Worm (Caenorhabditis elegans) whole organism, late embryonic: Measurements from ENCODE around the gene R148.7.

Source experiments
- K02D7.2 ChIP-seq: sonication (generic microtip); optimal IDR thresholded peaks from 2 replicates; lab custom pipeline; 2017; ENCODE audit warnings: mild to moderate bottlenecking, missing genetic modification characterization, missing compliant biosample characterization
- K09A11.1 ChIP-seq: sonication (generic microtip); optimal IDR thresholded peaks from 2 replicates; lab custom pipeline; 2017; ENCODE audit warnings: antibody characterized with exemption, mild to moderate bottlenecking, missing genetic modification characterization, missing compliant biosample characterization; ENCODE audit not compliant: insufficient read depth
- T23F11.4 ChIP-seq: fragments of 200-800 bp; sonication (Bioruptor generic); optimal IDR thresholded peaks from 2 replicates; lab custom pipeline; 2018; ENCODE audit warnings: mild to moderate bottlenecking, missing genetic modification characterization, missing compliant biosample characterization
- Y22D7AL.16 ChIP-seq: sonication (generic microtip); optimal IDR thresholded peaks from 2 replicates; lab custom pipeline; 2016; ENCODE audit warnings: missing genetic modification characterization, missing compliant biosample characterization
- ahr-1 ChIP-seq: sonication (generic microtip); optimal IDR thresholded peaks from 2 replicates; lab custom pipeline; 2016; ENCODE audit warnings: missing genetic modification characterization, missing compliant biosample characterization
- ama-1 ChIP-seq: fragments of 150-350 bp; optimal IDR thresholded peaks from 2 replicates; lab custom pipeline; 2014
- ceh-19 ChIP-seq: fragments of 200-800 bp; sonication (Bioruptor generic); optimal IDR thresholded peaks from 2 replicates; lab custom pipeline; 2018; ENCODE audit warnings: mild to moderate bottlenecking, missing genetic modification characterization, missing compliant biosample characterization
- ceh-24 ChIP-seq: sonication (generic microtip); optimal IDR thresholded peaks from 2 replicates; lab custom pipeline; 2016; ENCODE audit warnings: mild to moderate bottlenecking, missing genetic modification characterization, missing compliant biosample characterization
- ceh-31 ChIP-seq: sonication (generic microtip); optimal IDR thresholded peaks from 2 replicates; lab custom pipeline; 2016; ENCODE audit warnings: missing genetic modification characterization, missing compliant biosample characterization
- ceh-6 ChIP-seq: fragments of 200-800 bp; sonication (Bioruptor generic); optimal IDR thresholded peaks from 2 replicates; lab custom pipeline; 2018; ENCODE audit warnings: mild to moderate bottlenecking, missing genetic modification characterization, missing compliant biosample characterization
- ceh-9 ChIP-seq: sonication (generic microtip); optimal IDR thresholded peaks from 2 replicates; lab custom pipeline; 2016; ENCODE audit warnings: mild to moderate bottlenecking, missing genetic modification characterization, inconsistent platforms, missing compliant biosample characterization
- che-1 ChIP-seq: sonication (generic microtip); optimal IDR thresholded peaks from 2 replicates; lab custom pipeline; 2016; ENCODE audit warnings: mild to moderate bottlenecking, missing genetic modification characterization, missing compliant biosample characterization
- dmd-4 ChIP-seq: sonication (generic microtip); optimal IDR thresholded peaks from 2 replicates; lab custom pipeline; 2016; ENCODE audit warnings: borderline replicate concordance, missing genetic modification characterization, missing compliant biosample characterization
- dve-1 ChIP-seq: sonication (generic microtip); optimal IDR thresholded peaks from 2 replicates; lab custom pipeline; 2017; ENCODE audit warnings: antibody characterized with exemption, mild to moderate bottlenecking, missing genetic modification characterization, missing compliant biosample characterization
- elt-2 ChIP-seq: sonication (generic microtip); optimal IDR thresholded peaks from 2 replicates; lab custom pipeline; 2016; ENCODE audit warnings: missing genetic modification reagents, missing genetic modification characterization, missing compliant biosample characterization
- elt-4 ChIP-seq: sonication (generic microtip); optimal IDR thresholded peaks from 2 replicates; lab custom pipeline; 2016; ENCODE audit warnings: missing genetic modification characterization, missing compliant biosample characterization
- gmeb-2 ChIP-seq: sonication (generic microtip); optimal IDR thresholded peaks from 2 replicates; lab custom pipeline; 2016; ENCODE audit warnings: missing genetic modification characterization, inconsistent platforms, missing compliant biosample characterization
- hlh-15 ChIP-seq: sonication (generic microtip); optimal IDR thresholded peaks from 2 replicates; lab custom pipeline; 2016; ENCODE audit warnings: missing genetic modification characterization, missing compliant biosample characterization
- hlh-30 ChIP-seq: sonication (generic microtip); optimal IDR thresholded peaks from 2 replicates; lab custom pipeline; 2017; ENCODE audit warnings: antibody characterized with exemption, missing genetic modification characterization, missing compliant biosample characterization; ENCODE audit not compliant: insufficient read depth
- lim-6 ChIP-seq: sonication (generic microtip); optimal IDR thresholded peaks from 2 replicates; lab custom pipeline; 2016; ENCODE audit warnings: missing genetic modification characterization, missing compliant biosample characterization
- lin-11 ChIP-seq: fragments of 200-800 bp; sonication (Bioruptor generic); optimal IDR thresholded peaks from 2 replicates; lab custom pipeline; 2018; ENCODE audit warnings: mild to moderate bottlenecking, missing genetic modification characterization, missing compliant biosample characterization
- madf-2 ChIP-seq: sonication (generic microtip); optimal IDR thresholded peaks from 2 replicates; lab custom pipeline; 2017; ENCODE audit warnings: missing genetic modification characterization, missing compliant biosample characterization
- nfya-1 ChIP-seq: sonication (generic microtip); optimal IDR thresholded peaks from 2 replicates; lab custom pipeline; 2017; ENCODE audit warnings: missing genetic modification characterization, mild to moderate bottlenecking, missing compliant biosample characterization, antibody characterized with exemption, moderate library complexity
- nhr-11 ChIP-seq: fragments of 150-350 bp; optimal IDR thresholded peaks from 2 replicates; lab custom pipeline; 2014; ENCODE audit warnings: missing biosample characterization, missing genetic modification characterization
- nhr-232 ChIP-seq: sonication (generic microtip); optimal IDR thresholded peaks from 2 replicates; lab custom pipeline; 2016; ENCODE audit warnings: missing genetic modification characterization, missing compliant biosample characterization
- npax-4 ChIP-seq: sonication (generic microtip); optimal IDR thresholded peaks from 2 replicates; lab custom pipeline; 2016; ENCODE audit warnings: missing genetic modification characterization, missing compliant biosample characterization
- odd-2 ChIP-seq: sonication (generic microtip); optimal IDR thresholded peaks from 2 replicates; lab custom pipeline; 2017; ENCODE audit warnings: antibody characterized with exemption, mild to moderate bottlenecking, missing genetic modification characterization, missing compliant biosample characterization
- pag-3 ChIP-seq: sonication (generic microtip); optimal IDR thresholded peaks from 2 replicates; lab custom pipeline; 2016; ENCODE audit warnings: missing compliant biosample characterization, missing genetic modification characterization, borderline replicate concordance
- pat-9 ChIP-seq: fragments of 200-800 bp; sonication (Bioruptor generic); optimal IDR thresholded peaks from 2 replicates; lab custom pipeline; 2018; ENCODE audit warnings: mild to moderate bottlenecking, missing genetic modification characterization, moderate library complexity, missing compliant biosample characterization
- pax-1 ChIP-seq: fragments of 150-350 bp; optimal IDR thresholded peaks from 2 replicates; lab custom pipeline; 2014; ENCODE audit warnings: missing biosample characterization, missing genetic modification characterization
- pha-2 ChIP-seq: sonication (generic microtip); optimal IDR thresholded peaks from 2 replicates; lab custom pipeline; 2017; ENCODE audit warnings: mild to moderate bottlenecking, missing genetic modification characterization, missing compliant biosample characterization
- pha-4 ChIP-seq: fragments of 150-350 bp; optimal IDR thresholded peaks from 2 replicates; lab custom pipeline; 2018; ENCODE audit warnings: missing biosample characterization, missing genetic modification reagents, missing genetic modification characterization
- pqm-1 ChIP-seq: sonication (generic microtip); optimal IDR thresholded peaks from 2 replicates; lab custom pipeline; 2016; ENCODE audit warnings: missing genetic modification characterization, missing compliant biosample characterization
- sox-2 ChIP-seq: fragments of 200-800 bp; sonication (Bioruptor generic); IDR thresholded peaks from 2 replicates; pipeline ENCODE4 v1.3.6; 2022; ENCODE audit warnings: missing genetic modification reagents, missing genetic modification characterization, missing compliant biosample characterization
- sox-4 ChIP-seq: sonication (generic microtip); optimal IDR thresholded peaks from 2 replicates; lab custom pipeline; 2017; ENCODE audit warnings: mild to moderate bottlenecking, missing genetic modification characterization, inconsistent platforms, missing compliant biosample characterization
- syd-9 ChIP-seq: sonication (generic microtip); optimal IDR thresholded peaks from 2 replicates; lab custom pipeline; 2016; ENCODE audit warnings: mild to moderate bottlenecking, missing genetic modification characterization, moderate library complexity, missing compliant biosample characterization
- tbx-7 ChIP-seq: sonication (generic microtip); optimal IDR thresholded peaks from 2 replicates; lab custom pipeline; 2016; ENCODE audit warnings: missing genotype, missing genetic modification characterization, missing compliant biosample characterization
- ttx-3 ChIP-seq: sonication (generic microtip); optimal IDR thresholded peaks from 2 replicates; lab custom pipeline; 2016; ENCODE audit warnings: missing genetic modification reagents, missing genetic modification characterization, missing compliant biosample characterization
- unc-3 ChIP-seq, 2 experiments: fragments of 200-800 bp in 1 of 2; sonication (Bioruptor generic) in 1 of 2; sonication (generic microtip) in 1 of 2; conservative IDR thresholded peaks in 1 of 2; optimal IDR thresholded peaks in 1 of 2; 2 replicates each; pipeline versions ENCODE4 v1.3.6 to Lab custom; 2016 to 2022; ENCODE audit warnings: missing compliant biosample characterization in 2 of 2, missing genetic modification characterization in 2 of 2, missing genetic modification reagents in 1 of 2
- unc-42 ChIP-seq: sonication (generic microtip); optimal IDR thresholded peaks from 2 replicates; lab custom pipeline; 2016; ENCODE audit warnings: missing genotype, missing genetic modification characterization, missing compliant biosample characterization
- unc-55 ChIP-seq: sonication (generic microtip); optimal IDR thresholded peaks from 2 replicates; lab custom pipeline; 2017; ENCODE audit warnings: missing biosample characterization, missing genetic modification reagents, missing genetic modification characterization
- unc-86 ChIP-seq: sonication (generic microtip); optimal IDR thresholded peaks from 2 replicates; lab custom pipeline; 2016; ENCODE audit warnings: missing genetic modification characterization, missing compliant biosample characterization
- zip-5 ChIP-seq: sonication (generic microtip); optimal IDR thresholded peaks from 2 replicates; lab custom pipeline; 2016; ENCODE audit warnings: missing genetic modification characterization, missing compliant biosample characterization

The R148.7 gene

DNA sequence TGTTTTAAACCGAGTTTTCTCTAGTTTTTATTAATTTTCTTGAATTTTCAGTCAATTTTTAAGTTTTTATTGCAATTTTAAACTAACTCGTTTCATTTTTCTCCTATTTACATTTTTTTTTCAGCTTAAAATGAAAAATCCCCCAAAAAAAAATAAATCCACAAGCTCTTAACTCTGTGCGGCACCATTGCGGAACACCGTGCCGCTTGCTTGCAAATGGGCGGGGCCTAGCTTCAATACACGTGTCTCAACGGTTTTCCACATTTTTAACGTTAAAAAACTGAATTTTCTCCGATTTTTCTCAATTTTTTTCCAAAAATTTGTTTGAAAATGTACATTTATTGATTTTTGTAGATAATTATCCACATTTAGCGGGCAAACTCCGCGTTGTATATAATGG is 23.2 kb downstream of the R148.7 start, which contains the start of gene R148.3 (continued):
- TF ChIP-seq elt-4 (tag; lab: Kevin White, UChicago) (no peak), unc-86 (tag; lab: Kevin White, UChicago) (peak; percentile 87), ttx-3 (tag; lab: Kevin White, UChicago) (peak; percentile 85), Y22D7AL.16 (tag; lab: Kevin White, UChicago) (peak; percentile 67), dve-1 (peak; percentile 20), che-1 (tag; lab: Kevin White, UChicago) (peak; percentile 74), pha-4 (tag; lab: Kevin White, UChicago) (no peak), pag-3 (no peak), ceh-9 (no peak), dmd-4 (tag; lab: Kevin White, UChicago) (peak; percentile 78), K02D7.2 (tag; lab: Kevin White, UChicago) (peak; percentile 76), tbx-7 (tag; lab: Kevin White, UChicago) (no peak), madf-2 (peak; percentile 64), nhr-232 (tag; lab: Kevin White, UChicago) (peak; percentile 78), T23F11.4 (GFP tag; lab: Kevin White, UChicago) (peak; percentile 68), hlh-30 (tag; lab: Kevin White, UChicago) (no peak), nfya-1 (tag; lab: Kevin White, UChicago) (peak; percentile 79), ama-1 (lab: Kevin White, UChicago) (no peak), sox-4 (tag; lab: Kevin White, UChicago) (peak; percentile 84), gmeb-2 (tag; lab: Kevin White, UChicago) (peak; percentile 84), pax-1 (tag; lab: Kevin White, UChicago) (no peak), ceh-6 (peak; percentile 37), ahr-1 (tag; lab: Kevin White, UChicago) (peak; percentile 85), pat-9 (tag; lab: Kevin White, UChicago) (peak; percentile 75), unc-55 (no peak), odd-2 (tag; lab: Kevin White, UChicago) (peak; percentile 81), pha-2 (tag; lab: Kevin White, UChicago) (peak; percentile 79), sox-2 (GFP tag; lab: Robert Waterston, UW) (no peak), npax-4 (tag; lab: Kevin White, UChicago) (peak; percentile 70), K09A11.1 (tag; lab: Kevin White, UChicago) (peak; percentile 88), unc-3 (GFP tag; conservative IDR thresholded peaks at IDR 0.05; lab: Robert Waterston, UW) (peak; percentile 51; the same call in 1 of the 2 replicates), unc-3 (tag; optimal IDR thresholded peaks at IDR 0.05; lab: Kevin White, UChicago) (peak; percentile 81), nhr-11 (tag; lab: Kevin White, UChicago) (no peak), hlh-15 (tag; lab: Kevin White, UChicago) (peak; percentile 58), pqm-1 (tag; lab: Kevin White, UChicago) (no peak), syd-9 (peak; percentile 66), lim-6 (tag; lab: Kevin White, UChicago) (peak; percentile 62), ceh-19 (GFP tag; lab: Kevin White, UChicago) (peak; percentile 72), ceh-24 (tag; lab: Kevin White, UChicago) (peak; percentile 42), lin-11 (tag; lab: Kevin White, UChicago) (peak; percentile 68), elt-2 (tag; lab: Kevin White, UChicago) (peak; percentile 88), unc-42 (tag; lab: Kevin White, UChicago) (peak; percentile 22), zip-5 (tag; lab: Kevin White, UChicago) (peak; percentile 72), ceh-31 (peak; percentile 69)
